Worm (Caenorhabditis elegans): ENCODE measurements around the gene ZK418.6.

Gene ZK418.6

ce11 chrIII:7090545-7090944, 11.9 kb upstream of the ZK418.6 start, which contains the start of gene ZK418.10:
TSS of gene ZK418.10 (minus strand) at chrIII:7090692.
- no peak for TF ChIP-seq tbx-37 (GFP tag; conservative IDR thresholded peaks at IDR 0.05)
- no peak for TF ChIP-seq flt-1 (GFP tag; IDR thresholded peaks at IDR 0.05)
- TF ChIP-seq tra-4 (tag; optimal IDR thresholded peaks at IDR 0.05), result no peak
- no peak for TF ChIP-seq ceh-13 (GFP tag; optimal IDR thresholded peaks at IDR 0.05)
- no peak for TF ChIP-seq pes-1 (GFP tag; IDR thresholded peaks at IDR 0.05)
- TF ChIP-seq ama-1 (optimal IDR thresholded peaks at IDR 0.05), result no peak

ce11 chrIII:7087691-7088323, 9.2 kb upstream of the ZK418.6 start, which contains the start of gene fubl-2:
TSS of gene fubl-2 (minus strand) at chrIII:7087741.
- TF ChIP-seq tbx-37 (GFP tag; conservative IDR thresholded peaks at IDR 0.05) (peak; percentile 64; the same call in 1 of the 2 replicates), hmg-4 (GFP tag; optimal IDR thresholded peaks at IDR 0.05) (no peak)

ce11 chrIII:7087180-7087579, 8.5 kb upstream of the ZK418.6 start:
- TF ChIP-seq hmbx-1 (tag; optimal IDR thresholded peaks at IDR 0.05) (no peak), ets-7 (tag; optimal IDR thresholded peaks at IDR 0.05) (no peak), tra-4 (tag; optimal IDR thresholded peaks at IDR 0.05) (no peak), tbx-11 (GFP tag; IDR thresholded peaks at IDR 0.05) (no peak), hnd-1 (tag; optimal IDR thresholded peaks at IDR 0.05) (no peak), B0310.2 (tag; optimal IDR thresholded peaks at IDR 0.05) (no peak), ama-1 (optimal IDR thresholded peaks at IDR 0.05) (no peak), sea-1 (GFP tag; conservative IDR thresholded peaks at IDR 0.05) (no peak), aly-1 (tag; optimal IDR thresholded peaks at IDR 0.05) (no peak), pes-1 (GFP tag; IDR thresholded peaks at IDR 0.05) (no peak), F13C5.2 (tag; optimal IDR thresholded peaks at IDR 0.05) (no peak), hmg-4 (GFP tag; optimal IDR thresholded peaks at IDR 0.05) (no peak), ceh-13 (GFP tag; optimal IDR thresholded peaks at IDR 0.05) (no peak), ceh-36 (tag; optimal IDR thresholded peaks at IDR 0.05) (no peak), scrt-1 (GFP tag; IDR thresholded peaks at IDR 0.05) (no peak), flt-1 (GFP tag; IDR thresholded peaks at IDR 0.05) (no peak), tbx-37 (GFP tag; conservative IDR thresholded peaks at IDR 0.05) (no peak)

- no peak for TF ChIP-seq tra-4 (tag; optimal IDR thresholded peaks at IDR 0.05)
- TF ChIP-seq ceh-13 (GFP tag; optimal IDR thresholded peaks at IDR 0.05), result no peak
- TF ChIP-seq ama-1 (optimal IDR thresholded peaks at IDR 0.05), result no peak
- TF ChIP-seq pes-1 (GFP tag; IDR thresholded peaks at IDR 0.05), result no peak
- no peak for TF ChIP-seq flt-1 (GFP tag; IDR thresholded peaks at IDR 0.05)
- no peak for TF ChIP-seq ets-7 (tag; optimal IDR thresholded peaks at IDR 0.05)
- no peak for TF ChIP-seq ceh-36 (tag; optimal IDR thresholded peaks at IDR 0.05)
- TF ChIP-seq hnd-1 (tag; optimal IDR thresholded peaks at IDR 0.05), result no peak
- TF ChIP-seq tbx-37 (GFP tag; conservative IDR thresholded peaks at IDR 0.05), result no peak
- no peak for TF ChIP-seq hmg-4 (GFP tag; optimal IDR thresholded peaks at IDR 0.05)
- no peak for TF ChIP-seq sea-1 (GFP tag; conservative IDR thresholded peaks at IDR 0.05)
- TF ChIP-seq B0310.2 (tag; optimal IDR thresholded peaks at IDR 0.05), result no peak
- no peak for TF ChIP-seq tbx-11 (GFP tag; IDR thresholded peaks at IDR 0.05)
- TF ChIP-seq scrt-1 (GFP tag; IDR thresholded peaks at IDR 0.05), result no peak
- TF ChIP-seq hmbx-1 (tag; optimal IDR thresholded peaks at IDR 0.05), result no peak
- no peak for TF ChIP-seq aly-1 (tag; optimal IDR thresholded peaks at IDR 0.05)
- TF ChIP-seq F13C5.2 (tag; optimal IDR thresholded peaks at IDR 0.05), result no peak
Observed at ce11 chrIII:7084908-7085307, 6.3 kb upstream of the ZK418.6 start, which contains the start of gene tofu-7. TSS of gene tofu-7 (minus strand) at chrIII:7085018.

ce11 chrIII:7083106-7083505, 4.5 kb upstream of the ZK418.6 start:
- TF ChIP-seq tbx-11 (GFP tag; IDR thresholded peaks at IDR 0.05) (no peak), aly-1 (tag; optimal IDR thresholded peaks at IDR 0.05) (no peak), pes-1 (GFP tag; IDR thresholded peaks at IDR 0.05) (no peak), ama-1 (optimal IDR thresholded peaks at IDR 0.05) (no peak), hmbx-1 (tag; optimal IDR thresholded peaks at IDR 0.05) (no peak), tra-4 (tag; optimal IDR thresholded peaks at IDR 0.05) (no peak), scrt-1 (GFP tag; IDR thresholded peaks at IDR 0.05) (no peak), ceh-13 (GFP tag; optimal IDR thresholded peaks at IDR 0.05) (no peak), ceh-36 (tag; optimal IDR thresholded peaks at IDR 0.05) (no peak), B0310.2 (tag; optimal IDR thresholded peaks at IDR 0.05) (no peak), ets-7 (tag; optimal IDR thresholded peaks at IDR 0.05) (no peak), tbx-37 (GFP tag; conservative IDR thresholded peaks at IDR 0.05) (no peak), F13C5.2 (tag; optimal IDR thresholded peaks at IDR 0.05) (no peak)

ce11 chrIII:7081488-7081887, 2.9 kb upstream of the ZK418.6 start:
- TF ChIP-seq sea-1 (GFP tag; conservative IDR thresholded peaks at IDR 0.05) (no peak), tbx-37 (GFP tag; conservative IDR thresholded peaks at IDR 0.05) (no peak), tra-4 (tag; optimal IDR thresholded peaks at IDR 0.05) (no peak), tbx-11 (GFP tag; IDR thresholded peaks at IDR 0.05) (no peak), pes-1 (GFP tag; IDR thresholded peaks at IDR 0.05) (no peak), F13C5.2 (tag; optimal IDR thresholded peaks at IDR 0.05) (no peak), aly-1 (tag; optimal IDR thresholded peaks at IDR 0.05) (no peak), ceh-36 (tag; optimal IDR thresholded peaks at IDR 0.05) (no peak), hmbx-1 (tag; optimal IDR thresholded peaks at IDR 0.05) (no peak), ceh-13 (GFP tag; optimal IDR thresholded peaks at IDR 0.05) (no peak), ama-1 (optimal IDR thresholded peaks at IDR 0.05) (no peak), hmg-4 (GFP tag; optimal IDR thresholded peaks at IDR 0.05) (no peak), hnd-1 (tag; optimal IDR thresholded peaks at IDR 0.05) (no peak), B0310.2 (tag; optimal IDR thresholded peaks at IDR 0.05) (no peak), scrt-1 (GFP tag; IDR thresholded peaks at IDR 0.05) (no peak)

ce11 chrIII:7080689-7081088, 2.1 kb upstream of the ZK418.6 start, which contains the start of gene ZK418.7:
TSS of gene ZK418.7 (minus strand) at chrIII:7080789.
- no peak for TF ChIP-seq hmg-4 (GFP tag; optimal IDR thresholded peaks at IDR 0.05)
- no peak for TF ChIP-seq hmbx-1 (tag; optimal IDR thresholded peaks at IDR 0.05)

ce11 chrIII:7076386-7076785, 2.3 kb downstream of the ZK418.6 start, which contains the start of gene ZK418.13:
TSS of gene ZK418.13 (minus strand) at chrIII:7076486.
- TF ChIP-seq hmbx-1 (tag; optimal IDR thresholded peaks at IDR 0.05) (no peak), tra-4 (tag; optimal IDR thresholded peaks at IDR 0.05) (no peak), tbx-37 (GFP tag; conservative IDR thresholded peaks at IDR 0.05) (no peak), sea-1 (GFP tag; conservative IDR thresholded peaks at IDR 0.05) (no peak), hmg-4 (GFP tag; optimal IDR thresholded peaks at IDR 0.05) (no peak), ceh-36 (tag; optimal IDR thresholded peaks at IDR 0.05) (no peak), flt-1 (GFP tag; IDR thresholded peaks at IDR 0.05) (no peak), pes-1 (GFP tag; IDR thresholded peaks at IDR 0.05) (no peak), ceh-13 (GFP tag; optimal IDR thresholded peaks at IDR 0.05) (no peak), ets-7 (tag; optimal IDR thresholded peaks at IDR 0.05) (no peak), ama-1 (optimal IDR thresholded peaks at IDR 0.05) (no peak), F13C5.2 (tag; optimal IDR thresholded peaks at IDR 0.05) (no peak), scrt-1 (GFP tag; IDR thresholded peaks at IDR 0.05) (no peak), B0310.2 (tag; optimal IDR thresholded peaks at IDR 0.05) (no peak), aly-1 (tag; optimal IDR thresholded peaks at IDR 0.05) (no peak), hnd-1 (tag; optimal IDR thresholded peaks at IDR 0.05) (no peak), tbx-11 (GFP tag; IDR thresholded peaks at IDR 0.05) (no peak)
